Worm (Caenorhabditis elegans) whole organism, L4 larva: ENCODE data around the gene sra-34.

Experiments used
- ZK546.5 ChIP-seq, 2 experiments: sonication (generic microtip); optimal IDR thresholded peaks; 2 replicates each; lab custom pipeline; 2017; ENCODE audit warnings: missing biosample characterization in 2 of 2, missing genetic modification characterization in 2 of 2
- ceh-28 ChIP-seq: fragments of 150-350 bp; optimal IDR thresholded peaks from 2 replicates; lab custom pipeline; 2014; ENCODE audit warnings: missing biosample characterization, missing genetic modification reagents, missing genetic modification characterization
- egl-27 ChIP-seq: sonication (generic microtip); optimal IDR thresholded peaks from 3 replicates; lab custom pipeline; 2017; ENCODE audit warnings: missing biosample characterization, missing genetic modification reagents, missing genetic modification characterization
- fos-1 ChIP-seq: fragments of 150-350 bp; optimal IDR thresholded peaks from 2 replicates; lab custom pipeline; 2014; ENCODE audit warnings: missing biosample characterization, missing genetic modification characterization
- hlh-11 ChIP-seq: fragments of 200-800 bp; sonication (Bioruptor generic); optimal IDR thresholded peaks from 2 replicates; lab custom pipeline; 2018; ENCODE audit warnings: mild to moderate bottlenecking, missing genetic modification characterization, missing compliant biosample characterization
- lin-15B ChIP-seq: fragments of 150-350 bp; sonication (generic microtip); optimal IDR thresholded peaks from 3 replicates; lab custom pipeline; 2014; ENCODE audit warnings: missing biosample characterization, missing genetic modification characterization
- lsy-2 ChIP-seq, 2 experiments: fragments of 150-350 bp in 1 of 2; sonication (generic microtip) in 1 of 2; optimal IDR thresholded peaks; 2 replicates each; lab custom pipeline; 2014 to 2017; ENCODE audit warnings: missing biosample characterization in 2 of 2, missing genetic modification characterization in 2 of 2
- nhr-10 ChIP-seq: fragments of 150-350 bp; optimal IDR thresholded peaks from 2 replicates; lab custom pipeline; 2014; ENCODE audit warnings: missing biosample characterization, missing genetic modification characterization
- nhr-111 ChIP-seq: fragments of 200-800 bp; sonication (Bioruptor generic); optimal IDR thresholded peaks from 2 replicates; lab custom pipeline; 2018; ENCODE audit warnings: mild to moderate bottlenecking, missing genetic modification characterization, missing compliant biosample characterization

DNA sequence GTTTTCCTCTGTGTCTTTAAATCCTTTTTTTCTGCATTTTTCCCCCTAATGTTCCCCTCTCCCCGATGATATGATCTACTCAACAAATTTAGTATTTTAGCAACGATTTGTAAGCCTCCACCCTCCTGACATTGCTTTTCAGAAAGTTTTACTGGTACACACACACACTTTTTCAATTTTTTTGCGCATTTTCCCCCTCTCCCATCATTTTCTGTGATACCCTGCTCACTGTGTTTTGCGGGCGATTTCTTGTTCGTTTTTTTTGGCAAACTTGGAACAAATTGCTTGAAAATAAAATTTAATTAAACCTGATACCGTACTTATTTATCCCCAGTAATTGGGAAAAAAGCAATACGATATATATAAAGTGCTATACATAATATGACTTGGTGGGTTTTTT is 47.2 kb upstream of the sra-34 start:
- TF ChIP-seq nhr-111 (GFP tag; lab: Kevin White, UChicago), result no peak
- no peak for TF ChIP-seq egl-27 (tag; lab: Kevin White, UChicago)
- TF ChIP-seq lsy-2 (tag; optimal IDR thresholded peaks at IDR 0.05; lab: Kevin White, UChicago), result no peak
- TF ChIP-seq fos-1, result no peak
- no peak for TF ChIP-seq hlh-11 (tag; lab: Kevin White, UChicago)
- no peak for TF ChIP-seq lin-15B
- no peak for TF ChIP-seq ZK546.5 (tag; optimal IDR thresholded peaks at IDR 0.05; lab: Kevin White, UChicago)
- no peak for TF ChIP-seq ceh-28
- no peak for TF ChIP-seq nhr-10 (tag; lab: Kevin White, UChicago)
